Worm (Caenorhabditis elegans): ENCODE results near the gene Y116A8B.1.
A peak's percentile ranks its signal among the peaks of the same experiment; 100 is the strongest.

Y116A8B.1 gene

DNA sequence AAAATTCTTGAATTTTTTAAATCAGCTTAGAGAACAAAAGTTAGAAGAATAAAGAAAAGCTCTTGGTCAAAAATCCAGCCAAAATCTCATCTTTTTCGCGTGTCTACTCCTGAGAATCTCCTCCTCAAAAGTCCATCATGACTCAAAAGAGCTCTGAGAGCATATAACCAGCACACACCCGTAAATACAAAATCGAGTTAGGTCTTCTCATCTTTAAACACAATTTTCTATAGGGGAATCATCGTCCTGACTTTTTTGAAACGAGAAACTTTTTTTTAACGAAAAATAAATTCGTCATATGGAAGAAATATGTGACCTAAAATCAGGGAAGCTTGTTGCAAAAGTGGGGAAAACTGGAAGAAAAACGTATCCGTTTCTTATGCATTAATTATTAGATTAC, 17.3 kb downstream of the Y116A8B.1 start:
- TF ChIP-seq C34F6.9 (tag; optimal IDR thresholded peaks at IDR 0.05) = peak; percentile 3
- no peak for TF ChIP-seq ama-1 (optimal IDR thresholded peaks at IDR 0.05)

DNA sequence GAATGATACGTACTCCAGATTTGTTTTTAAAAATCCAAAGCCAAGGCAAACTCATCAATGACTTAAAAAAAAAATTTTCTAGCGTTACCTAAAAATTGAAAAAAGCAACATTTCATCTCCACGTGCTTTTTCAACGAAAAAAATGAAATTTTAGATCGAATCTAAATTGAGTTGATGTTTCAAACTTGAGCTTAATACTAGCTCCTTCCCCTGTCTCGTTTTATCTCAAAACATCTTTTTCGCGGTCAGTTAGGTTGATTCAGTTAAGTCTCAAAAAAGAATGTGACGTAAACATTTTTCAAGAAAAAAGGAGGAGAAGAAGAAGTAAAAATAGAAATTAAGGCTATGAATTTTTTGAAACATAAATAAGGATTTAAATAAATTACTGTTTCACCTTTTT, 20.9 kb downstream of the Y116A8B.1 start:
- no peak for TF ChIP-seq lin-39 (tag; optimal IDR thresholded peaks at IDR 0.05)
- no peak for TF ChIP-seq nhr-11 (tag; optimal IDR thresholded peaks at IDR 0.05)
- TF ChIP-seq mab-5 (tag; optimal IDR thresholded peaks at IDR 0.05) = no peak
- TF ChIP-seq nhr-23 (tag; optimal IDR thresholded peaks at IDR 0.05) = no peak
- no peak for TF ChIP-seq ztf-4 (tag; optimal IDR thresholded peaks at IDR 0.05)
- TF ChIP-seq lin-11 (tag; optimal IDR thresholded peaks at IDR 0.05) = no peak
- TF ChIP-seq ceh-16 (tag; optimal IDR thresholded peaks at IDR 0.05) = no peak
- TF ChIP-seq F13H6.1 (tag; optimal IDR thresholded peaks at IDR 0.05) = no peak
- TF ChIP-seq unc-55 (GFP tag; optimal IDR thresholded peaks at IDR 0.05) = no peak
- TF ChIP-seq nhr-237 (tag; optimal IDR thresholded peaks at IDR 0.05) = no peak
- no peak for TF ChIP-seq alr-1 (tag; optimal IDR thresholded peaks at IDR 0.05)
- TF ChIP-seq lin-13 (GFP tag; optimal IDR thresholded peaks at IDR 0.05) = no peak
- TF ChIP-seq fos-1 (tag; optimal IDR thresholded peaks at IDR 0.05) = no peak
- no peak for TF ChIP-seq nhr-129 (tag; optimal IDR thresholded peaks at IDR 0.05)
- TF ChIP-seq unc-39 (tag; optimal IDR thresholded peaks at IDR 0.05) = no peak
- no peak for TF ChIP-seq snpc-4 (tag; optimal IDR thresholded peaks at IDR 0.05)
- TF ChIP-seq peb-1 (tag; optimal IDR thresholded peaks at IDR 0.05) = no peak

DNA sequence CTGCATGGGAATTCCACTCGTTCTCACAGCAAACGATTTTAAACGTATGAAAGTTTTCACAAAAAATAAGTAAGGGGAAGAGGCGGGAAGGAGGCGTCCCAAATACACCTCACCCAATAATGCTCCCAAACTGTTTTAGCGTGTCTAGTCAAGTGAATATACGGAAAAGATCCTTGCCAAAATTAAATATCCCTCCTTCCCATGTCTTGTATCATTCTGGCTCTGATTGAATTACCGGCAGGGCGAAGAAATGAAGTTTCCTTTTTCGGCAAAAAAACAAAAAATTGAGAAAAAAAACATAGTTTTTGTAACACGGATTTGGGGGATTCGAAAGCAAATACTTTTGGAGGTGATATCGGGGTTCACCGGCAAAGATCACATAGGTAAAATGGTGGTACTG, 22.8 kb downstream of the Y116A8B.1 start:
- no peak for TF ChIP-seq ceh-82 (tag; optimal IDR thresholded peaks at IDR 0.05)
- TF ChIP-seq sma-3 (GFP tag; optimal IDR thresholded peaks at IDR 0.05) = no peak
- TF ChIP-seq snpc-4 (tag; optimal IDR thresholded peaks at IDR 0.05) = no peak
- TF ChIP-seq R02D3.7 (tag; optimal IDR thresholded peaks at IDR 0.05) = no peak
- TF ChIP-seq zag-1 (tag; optimal IDR thresholded peaks at IDR 0.05) = no peak
- no peak for TF ChIP-seq sem-4 (tag; optimal IDR thresholded peaks at IDR 0.05)
- no peak for TF ChIP-seq nhr-77 (tag; optimal IDR thresholded peaks at IDR 0.05)
- TF ChIP-seq unc-62 (GFP tag; optimal IDR thresholded peaks at IDR 0.05) = no peak
- no peak for TF ChIP-seq lin-11 (tag; optimal IDR thresholded peaks at IDR 0.05)
- TF ChIP-seq fos-1 (tag; optimal IDR thresholded peaks at IDR 0.05) = no peak
- no peak for TF ChIP-seq ZK546.5 (tag; optimal IDR thresholded peaks at IDR 0.05)
- TF ChIP-seq blmp-1 (tag; optimal IDR thresholded peaks at IDR 0.05; ENCODE audit: insufficient read depth) = no peak
- no peak for TF ChIP-seq mab-5 (tag; optimal IDR thresholded peaks at IDR 0.05)

DNA sequence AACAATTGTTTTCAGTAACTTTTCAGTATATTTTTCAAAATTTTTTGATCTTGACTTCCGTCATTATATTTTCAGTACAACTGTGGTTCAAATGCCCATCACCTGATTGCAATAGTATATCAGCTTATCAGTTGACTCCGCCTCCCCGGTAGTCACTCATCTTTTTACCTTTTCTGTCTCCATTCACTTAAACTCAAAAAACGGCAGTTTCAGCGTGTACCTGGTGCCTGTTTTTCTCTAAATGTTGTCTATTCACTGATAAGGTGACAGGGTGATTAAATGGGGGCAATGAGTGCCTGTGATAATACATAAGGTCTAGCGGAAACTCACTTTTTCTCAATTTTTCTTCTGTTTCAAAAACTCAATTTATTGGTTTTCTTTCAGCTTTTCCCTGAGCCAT, 29.1 kb downstream of the Y116A8B.1 start, which contains the start of gene ZK550.2:
ZK550.2 (plus strand) TSS at position 385 of the 400 bp plus-strand sequence.
- peak; percentile 26 for TF ChIP-seq sma-3 (GFP tag; optimal IDR thresholded peaks at IDR 0.05)
- no peak for TF ChIP-seq unc-39 (tag; optimal IDR thresholded peaks at IDR 0.05)
- TF ChIP-seq unc-55 (GFP tag; optimal IDR thresholded peaks at IDR 0.05) = no peak
- no peak for TF ChIP-seq ama-1 (optimal IDR thresholded peaks at IDR 0.05)
- peak; percentile 68 for TF ChIP-seq crh-2 (tag; optimal IDR thresholded peaks at IDR 0.05)
- no peak for TF ChIP-seq blmp-1 (tag; optimal IDR thresholded peaks at IDR 0.05; ENCODE audit: insufficient read depth)
- peak; percentile 91 for TF ChIP-seq sma-9 (GFP tag; optimal IDR thresholded peaks at IDR 0.05)
- TF ChIP-seq sma-9 (tag; optimal IDR thresholded peaks at IDR 0.05) = no peak
- TF ChIP-seq gmeb-1 (tag; optimal IDR thresholded peaks at IDR 0.05) = peak; percentile 58
- peak; percentile 72 for TF ChIP-seq F13H6.1 (tag; optimal IDR thresholded peaks at IDR 0.05)
- TF ChIP-seq fos-1 (tag; optimal IDR thresholded peaks at IDR 0.05) = peak; percentile 97
- TF ChIP-seq nhr-12 (tag; optimal IDR thresholded peaks at IDR 0.05) = no peak

DNA sequence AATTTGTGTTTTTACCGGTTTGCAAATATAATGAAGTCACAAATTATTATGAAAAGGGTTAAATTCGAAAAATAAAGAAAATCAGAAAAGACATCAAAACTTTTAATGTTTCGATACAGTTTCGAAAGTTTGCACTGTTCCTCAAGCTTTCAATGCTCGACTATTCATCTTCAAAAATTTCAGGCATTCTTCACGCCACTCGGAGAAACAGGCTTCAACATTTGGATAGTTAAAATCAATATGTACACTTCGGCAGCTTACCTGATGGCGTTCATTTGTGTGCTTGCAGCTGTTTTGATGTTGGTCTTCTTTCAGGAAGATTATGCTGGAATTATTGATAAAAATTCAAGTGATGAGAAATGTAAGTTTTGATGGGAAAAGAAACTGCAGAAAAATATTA, 31.0 kb downstream of the Y116A8B.1 start:
- TF ChIP-seq mdl-1 (tag; optimal IDR thresholded peaks at IDR 0.05) (no peak), Y55F3AM.14 (GFP tag; optimal IDR thresholded peaks at IDR 0.05) (no peak), F13H6.1 (tag; optimal IDR thresholded peaks at IDR 0.05) (no peak), C34F6.9 (tag; optimal IDR thresholded peaks at IDR 0.05) (no peak), mab-5 (tag; optimal IDR thresholded peaks at IDR 0.05) (no peak), ama-1 (optimal IDR thresholded peaks at IDR 0.05) (no peak), dmd-4 (tag; optimal IDR thresholded peaks at IDR 0.05) (no peak), sem-4 (tag; optimal IDR thresholded peaks at IDR 0.05) (no peak), ztf-11 (tag; optimal IDR thresholded peaks at IDR 0.05) (no peak), gmeb-1 (tag; optimal IDR thresholded peaks at IDR 0.05) (no peak), ztf-1 (GFP tag; conservative IDR thresholded peaks at IDR 0.05) (no peak)

Measured in whole organism, L2 larva.